Fruit fly (Drosophila melanogaster): ENCODE results near the gene mtSSB.

Gene mtSSB

dm6 chr3R:16245298-16246098 lies 40.4 kb upstream of the mtSSB start (continued):
- TF ChIP-seq dsx (GFP tag; optimal IDR thresholded peaks at IDR 0.05; ENCODE audit: poor library complexity, severe bottlenecking) (no peak), Eip78C (GFP tag) (peak; percentile 36), CG11902 (GFP tag; optimal IDR thresholded peaks at IDR 0.05) (no peak), CG32006 (GFP tag; optimal IDR thresholded peaks at IDR 0.05) (no peak), Eip93F (GFP tag; optimal IDR thresholded peaks at IDR 0.05) (no peak), dac (GFP tag; optimal IDR thresholded peaks at IDR 0.05) (no peak), svp (GFP tag) (peak; percentile 92), Sox14 (GFP tag; optimal IDR thresholded peaks at IDR 0.05) (no peak), salr (GFP tag; optimal IDR thresholded peaks at IDR 0.05) (no peak), OdsH (GFP tag; optimal IDR thresholded peaks at IDR 0.05) (no peak), Eip75B (GFP tag; optimal IDR thresholded peaks at IDR 0.05) (no peak), ss (GFP tag; optimal IDR thresholded peaks at IDR 0.05) (no peak), CG11762 (GFP tag; optimal IDR thresholded peaks at IDR 0.05; ENCODE audit: insufficient read depth) (no peak), CG6854 (GFP tag; optimal IDR thresholded peaks at IDR 0.05) (peak; percentile 16), CG16779 (tag; optimal IDR thresholded peaks at IDR 0.05) (no peak), Hr4 (GFP tag; optimal IDR thresholded peaks at IDR 0.05) (no peak), CG31627 (GFP tag; optimal IDR thresholded peaks at IDR 0.05) (no peak), CG3919 (GFP tag; optimal IDR thresholded peaks at IDR 0.05) (no peak), CG4318 (GFP tag; optimal IDR thresholded peaks at IDR 0.05) (no peak), achi (GFP tag; optimal IDR thresholded peaks at IDR 0.05) (no peak)

- TF ChIP-seq svp (GFP tag) (peak; percentile 55), CG6276 (GFP tag; optimal IDR thresholded peaks at IDR 0.05) (peak; percentile 42), CG10669 (GFP tag; optimal IDR thresholded peaks at IDR 0.05) (no peak), CG32006 (GFP tag; optimal IDR thresholded peaks at IDR 0.05) (peak; percentile 64), Eip93F (GFP tag; optimal IDR thresholded peaks at IDR 0.05) (no peak), Sox102F (GFP tag; optimal IDR thresholded peaks at IDR 0.05) (no peak), pdm3 (GFP tag; optimal IDR thresholded peaks at IDR 0.05) (peak; percentile 3), OdsH (GFP tag; optimal IDR thresholded peaks at IDR 0.05) (peak; percentile 41), Sox14 (GFP tag; optimal IDR thresholded peaks at IDR 0.05) (no peak), CG9139 (GFP tag; optimal IDR thresholded peaks at IDR 0.05) (no peak), net (GFP tag; optimal IDR thresholded peaks at IDR 0.05) (peak; percentile 22), Ets21C (GFP tag; optimal IDR thresholded peaks at IDR 0.05) (no peak), Met (GFP tag; optimal IDR thresholded peaks at IDR 0.05) (peak; percentile 20), acj6 (GFP tag; optimal IDR thresholded peaks at IDR 0.05) (peak; percentile 29), CG8119 (GFP tag; IDR thresholded peaks at IDR 0.05) (peak; percentile 36; the same call in 2 of the 3 replicates), Eip75B (GFP tag; optimal IDR thresholded peaks at IDR 0.05) (no peak), salr (GFP tag; optimal IDR thresholded peaks at IDR 0.05) (peak in 1 of 2 experiments; percentile 36), vri (GFP tag; optimal IDR thresholded peaks at IDR 0.05) (no peak), CG6163 (GFP tag; IDR thresholded peaks at IDR 0.05) (peak; percentile 42; the same call in 1 of the 3 replicates), Hr39 (GFP tag; optimal IDR thresholded peaks at IDR 0.05) (no peak), Eip78C (GFP tag) (peak; percentile 86), CG11294 (GFP tag; IDR thresholded peaks at IDR 0.05) (no peak), CG6808 (GFP tag; optimal IDR thresholded peaks at IDR 0.05) (peak; percentile 18), spab (GFP tag; optimal IDR thresholded peaks at IDR 0.05) (no peak), CG11902 (GFP tag; optimal IDR thresholded peaks at IDR 0.05) (no peak), CG10631 (GFP tag; optimal IDR thresholded peaks at IDR 0.05) (peak; percentile 8), CG1621 (tag; optimal IDR thresholded peaks at IDR 0.05) (no peak), CG15336 (GFP tag; IDR thresholded peaks at IDR 0.05) (0 out of 2 replicates have a peak, but pooled peaks have one; percentile 49), Blimp-1 (GFP tag; optimal IDR thresholded peaks at IDR 0.05) (peak; percentile 13), achi (GFP tag; optimal IDR thresholded peaks at IDR 0.05) (no peak), topi (GFP tag; optimal IDR thresholded peaks at IDR 0.05) (no peak), dac (GFP tag; optimal IDR thresholded peaks at IDR 0.05) (peak; percentile 19), CG4318 (GFP tag; optimal IDR thresholded peaks at IDR 0.05) (no peak), dsx (GFP tag; optimal IDR thresholded peaks at IDR 0.05; ENCODE audit: poor library complexity, severe bottlenecking) (no peak), CG11762 (GFP tag; optimal IDR thresholded peaks at IDR 0.05; ENCODE audit: insufficient read depth) (no peak), CG8632 (GFP tag; optimal IDR thresholded peaks at IDR 0.05) (no peak), cyc (GFP tag; optimal IDR thresholded peaks at IDR 0.05) (peak; percentile 1), Gug (GFP tag; IDR thresholded peaks at IDR 0.05) (no peak), CG3032 (tag; optimal IDR thresholded peaks at IDR 0.05) (peak; percentile 18)
Measured at dm6 chr3R:16244241-16244977, 39.4 kb upstream of the mtSSB start.
